Worm (Caenorhabditis elegans) whole organism, L2 larva: ENCODE data around the gene inx-8.

Experiments used
- Y55F3AM.14 ChIP-seq: fragments of 200-800 bp; sonication (Bioruptor generic); optimal IDR thresholded peaks from 2 replicates; lab custom pipeline; 2018; ENCODE audit warnings: mild to moderate bottlenecking, missing genetic modification characterization, missing compliant biosample characterization
- ama-1 ChIP-seq: fragments of 150-350 bp; optimal IDR thresholded peaks from 2 replicates; lab custom pipeline; 2018; ENCODE audit warnings: inconsistent platforms
- blmp-1 ChIP-seq: sonication (generic microtip); optimal IDR thresholded peaks from 2 replicates; lab custom pipeline; 2017; ENCODE audit warnings: missing genetic modification characterization, mild to moderate bottlenecking, missing compliant biosample characterization, antibody characterized with exemption, moderate library complexity; ENCODE audit not compliant: insufficient read depth
- ceh-82 ChIP-seq: fragments of 150-350 bp; optimal IDR thresholded peaks from 2 replicates; lab custom pipeline; 2014; ENCODE audit warnings: missing biosample characterization, missing genetic modification characterization
- lin-13 ChIP-seq: fragments of 150-350 bp; optimal IDR thresholded peaks from 2 replicates; lab custom pipeline; 2014; ENCODE audit warnings: missing biosample characterization, missing genetic modification reagents, missing genetic modification characterization
- nhr-11 ChIP-seq: fragments of 150-350 bp; optimal IDR thresholded peaks from 2 replicates; lab custom pipeline; 2014; ENCODE audit warnings: missing biosample characterization, missing genetic modification characterization
- nhr-21 ChIP-seq: fragments of 150-350 bp; optimal IDR thresholded peaks from 2 replicates; lab custom pipeline; 2014; ENCODE audit warnings: missing biosample characterization, missing genetic modification characterization
- nhr-237 ChIP-seq: fragments of 150-350 bp; optimal IDR thresholded peaks from 2 replicates; lab custom pipeline; 2014; ENCODE audit warnings: missing biosample characterization, missing genetic modification characterization
- peb-1 ChIP-seq: fragments of 150-350 bp; optimal IDR thresholded peaks from 2 replicates; lab custom pipeline; 2014; ENCODE audit warnings: missing biosample characterization, missing genetic modification characterization
- sma-3 ChIP-seq: sonication (generic microtip); optimal IDR thresholded peaks from 2 replicates; lab custom pipeline; 2016; ENCODE audit warnings: missing genetic modification reagents, missing genetic modification characterization, missing compliant biosample characterization
- snpc-4 ChIP-seq: fragments of 150-350 bp; optimal IDR thresholded peaks from 2 replicates; lab custom pipeline; 2014; ENCODE audit warnings: missing biosample characterization, missing genetic modification characterization
- unc-62 ChIP-seq: fragments of 150-350 bp; optimal IDR thresholded peaks from 2 replicates; lab custom pipeline; 2014; ENCODE audit warnings: missing biosample characterization, missing genetic modification reagents, missing genetic modification characterization
- ztf-1 ChIP-seq: fragments of 200-800 bp; sonication (Bioruptor generic); conservative IDR thresholded peaks from 2 replicates; pipeline ENCODE4 v1.3.6; 2022; ENCODE audit warnings: missing genetic modification characterization, missing compliant biosample characterization

- no peak for TF ChIP-seq lin-13 (GFP tag; lab: Kevin White, UChicago)
- TF ChIP-seq nhr-21 (tag; lab: Kevin White, UChicago), result no peak
- no peak for TF ChIP-seq Y55F3AM.14
- TF ChIP-seq peb-1 (tag; lab: Kevin White, UChicago), result no peak
- TF ChIP-seq ceh-82 (tag; lab: Kevin White, UChicago), result no peak
- no peak for TF ChIP-seq sma-3 (GFP tag; lab: Kevin White, UChicago)
- TF ChIP-seq nhr-11 (tag; lab: Kevin White, UChicago), result no peak
- no peak for TF ChIP-seq ztf-1
- TF ChIP-seq nhr-237 (tag; lab: Kevin White, UChicago), result no peak
- TF ChIP-seq unc-62 (GFP tag; lab: Kevin White, UChicago), result no peak
- TF ChIP-seq ama-1 (lab: Kevin White, UChicago), result no peak
- TF ChIP-seq snpc-4, result no peak
- TF ChIP-seq blmp-1 (tag; lab: Kevin White, UChicago), result no peak
Measured at ce11 chrIV:11694143-11694542, 20.5 kb downstream of the inx-8 start, which contains the start of gene ZK792.7.
